Fruit fly (Drosophila melanogaster) whole organism, embryonic: ENCODE results near the gene Cln7.

ENCODE experiments used
- Aef1 ChIP-seq: fragments of 200-800 bp; sonication (Bioruptor generic); IDR thresholded peaks from 3 replicates; pipeline ENCODE4 v1.3.6; 2022; ENCODE audit warnings: missing biosample characterization, missing genetic modification characterization
- CG10147 ChIP-seq: fragments of 200-800 bp; sonication (Bioruptor generic); optimal IDR thresholded peaks from 2 replicates; lab custom pipeline; 2019; ENCODE audit warnings: missing biosample characterization, mild to moderate bottlenecking, missing genetic modification characterization, moderate library complexity
- CG10321 ChIP-seq: fragments of 200-800 bp; sonication (Bioruptor generic); IDR thresholded peaks from 2 replicates; pipeline ENCODE4 v1.3.6; 2022; ENCODE audit warnings: missing biosample characterization, missing genetic modification characterization
- CG10543 ChIP-seq: fragments of 200-800 bp; sonication (Bioruptor generic); optimal IDR thresholded peaks from 3 replicates; lab custom pipeline; 2017; ENCODE audit warnings: missing biosample characterization, mild to moderate bottlenecking, missing genetic modification characterization, moderate library complexity
- CG10654 ChIP-seq: fragments of 200-800 bp; sonication (Bioruptor generic); optimal IDR thresholded peaks from 2 replicates; lab custom pipeline; 2016; ENCODE audit warnings: missing biosample characterization, missing genetic modification characterization
- CG12071 ChIP-seq: fragments of 200-800 bp; sonication (Bioruptor generic); optimal IDR thresholded peaks from 3 replicates; lab custom pipeline; 2018; ENCODE audit warnings: missing biosample characterization, mild to moderate bottlenecking, missing genetic modification characterization
- CG12942 ChIP-seq: fragments of 200-800 bp; sonication (Bioruptor generic); optimal IDR thresholded peaks from 3 replicates; lab custom pipeline; 2016; ENCODE audit warnings: missing biosample characterization, missing genetic modification characterization
- CG14860 ChIP-seq: fragments of 200-800 bp; sonication (Bioruptor generic); IDR thresholded peaks from 3 replicates; pipeline ENCODE4 v1.3.6; 2022; ENCODE audit warnings: missing biosample characterization, missing genetic modification characterization; ENCODE audit not compliant: partially characterized antibody
- CG16779 ChIP-seq: fragments of 200-800 bp; sonication (Bioruptor generic); IDR thresholded peaks from 2 replicates; pipeline ENCODE4 v1.3.6; 2022; ENCODE audit warnings: missing biosample characterization, missing genetic modification characterization
- CG17385 ChIP-seq: fragments of 200-800 bp; sonication (Bioruptor generic); optimal IDR thresholded peaks from 3 replicates; lab custom pipeline; 2018; ENCODE audit warnings: missing biosample characterization, mild to moderate bottlenecking, missing genetic modification characterization
- CG17802 ChIP-seq: fragments of 200-800 bp; sonication (Bioruptor generic); optimal IDR thresholded peaks from 2 replicates; lab custom pipeline; 2018; ENCODE audit warnings: missing biosample characterization, mild to moderate bottlenecking, missing genetic modification characterization, moderate library complexity
- CG18262 ChIP-seq: fragments of 200-800 bp; optimal IDR thresholded peaks from 3 replicates; lab custom pipeline; 2019; ENCODE audit warnings: missing biosample characterization, mild to moderate bottlenecking, missing genetic modification characterization, moderate library complexity
- CG30020 ChIP-seq: fragments of 200-800 bp; optimal IDR thresholded peaks from 2 replicates; lab custom pipeline; 2019; ENCODE audit warnings: missing biosample characterization, mild to moderate bottlenecking, missing genetic modification characterization, moderate library complexity
- CG31224 ChIP-seq: fragments of 200-800 bp; sonication (Bioruptor generic); IDR thresholded peaks from 2 replicates; pipeline ENCODE4 v1.3.6; 2022; ENCODE audit warnings: missing biosample characterization, missing genetic modification characterization
- CG32772 ChIP-seq: fragments of 200-800 bp; sonication (Bioruptor generic); IDR thresholded peaks from 2 replicates; pipeline ENCODE4 v1.3.6; 2022; ENCODE audit warnings: missing biosample characterization, missing genetic modification characterization
- CG34376 ChIP-seq: fragments of 200-800 bp; sonication (Bioruptor generic); optimal IDR thresholded peaks from 2 replicates; lab custom pipeline; 2018; ENCODE audit warnings: missing biosample characterization, mild to moderate bottlenecking, missing genetic modification characterization
- CG3847 ChIP-seq: fragments of 200-800 bp; sonication (Bioruptor generic); IDR thresholded peaks from 2 replicates; pipeline ENCODE4 v1.3.6; 2022; ENCODE audit warnings: missing biosample characterization, missing genetic modification characterization
- CG6813 ChIP-seq: fragments of 200-800 bp; sonication (Bioruptor generic); optimal IDR thresholded peaks from 2 replicates; lab custom pipeline; 2017; ENCODE audit warnings: missing biosample characterization, missing genetic modification characterization, mild to moderate bottlenecking, moderate library complexity, missing genetic modification reagents
- CG7839 ChIP-seq: fragments of 200-800 bp; sonication (Bioruptor generic); optimal IDR thresholded peaks from 3 replicates; lab custom pipeline; 2018; ENCODE audit warnings: missing biosample characterization, mild to moderate bottlenecking, missing genetic modification characterization, moderate library complexity
- CG7987 ChIP-seq: fragments of 200-800 bp; sonication (Bioruptor generic); optimal IDR thresholded peaks from 2 replicates; lab custom pipeline; 2018; ENCODE audit warnings: missing biosample characterization, mild to moderate bottlenecking, missing genetic modification characterization, moderate library complexity
- CG9215 ChIP-seq: fragments of 200-800 bp; sonication (Bioruptor generic); IDR thresholded peaks from 2 replicates; pipeline ENCODE4 v1.3.6; 2022; ENCODE audit warnings: missing biosample characterization, missing genetic modification characterization
- CTCF ChIP-seq: fragments of 200-800 bp; sonication (Bioruptor generic); optimal IDR thresholded peaks from 2 replicates; lab custom pipeline; 2017; ENCODE audit warnings: missing biosample characterization, mild to moderate bottlenecking, missing genetic modification characterization, moderate library complexity
- Chrac-16 ChIP-seq: fragments of 200-800 bp; sonication (Bioruptor generic); optimal IDR thresholded peaks from 3 replicates; lab custom pipeline; 2016; ENCODE audit warnings: missing biosample characterization, missing genetic modification characterization
- Dad ChIP-seq: fragments of 200-800 bp; sonication (Bioruptor generic); optimal IDR thresholded peaks from 3 replicates; lab custom pipeline; 2016; ENCODE audit warnings: missing biosample characterization, missing genetic modification characterization
- Dip3 ChIP-seq: fragments of 200-800 bp; sonication (Bioruptor generic); optimal IDR thresholded peaks from 3 replicates; lab custom pipeline; 2016; ENCODE audit warnings: missing biosample characterization, missing genetic modification characterization
- H2.0 ChIP-seq: fragments of 200-800 bp; sonication (Bioruptor generic); IDR thresholded peaks from 2 replicates; pipeline ENCODE4 v1.3.6; 2022; ENCODE audit warnings: missing biosample characterization, missing genetic modification characterization
- Hmr ChIP-seq: fragments of 200-800 bp; sonication (Bioruptor generic); optimal IDR thresholded peaks from 3 replicates; lab custom pipeline; 2017; ENCODE audit warnings: mild to moderate bottlenecking, missing biosample characterization, missing genetic modification reagents, missing genetic modification characterization
- Hr3 ChIP-seq: fragments of 200-800 bp; sonication (Bioruptor generic); optimal IDR thresholded peaks from 3 replicates; lab custom pipeline; 2016; ENCODE audit warnings: missing biosample characterization, missing genetic modification characterization
- Lhr ChIP-seq: fragments of 200-800 bp; sonication (Bioruptor generic); optimal IDR thresholded peaks from 3 replicates; lab custom pipeline; 2017; ENCODE audit warnings: mild to moderate bottlenecking, missing biosample characterization, missing genetic modification reagents, missing genetic modification characterization
- Mad ChIP-seq: fragments of 200-800 bp; sonication (Bioruptor generic); optimal IDR thresholded peaks from 2 replicates; lab custom pipeline; 2016; ENCODE audit warnings: missing biosample characterization, missing genetic modification characterization
- Med ChIP-seq: fragments of 200-800 bp; sonication (Bioruptor generic); peaks from one replicate; lab custom pipeline; 2016; ENCODE audit warnings: missing biosample characterization, missing genetic modification characterization, mild to moderate bottlenecking, inconsistent platforms, moderate library complexity
- NfI ChIP-seq: fragments of 200-800 bp; sonication (Bioruptor generic); optimal IDR thresholded peaks from 3 replicates; lab custom pipeline; 2018; ENCODE audit warnings: missing biosample characterization, mild to moderate bottlenecking, missing genetic modification characterization, moderate library complexity
- Rx ChIP-seq: fragments of 200-800 bp; sonication (Bioruptor generic); IDR thresholded peaks from 2 replicates; pipeline ENCODE4 v1.3.6; 2022; ENCODE audit warnings: missing biosample characterization, missing genetic modification characterization
- ato ChIP-seq: fragments of 200-800 bp; sonication (Bioruptor generic); IDR thresholded peaks from 2 replicates; pipeline ENCODE4 v1.3.6; 2022; ENCODE audit warnings: missing biosample characterization, missing genetic modification characterization; ENCODE audit not compliant: partially characterized antibody
- bowl ChIP-seq: fragments of 200-800 bp; sonication (Bioruptor generic); IDR thresholded peaks from 2 replicates; pipeline ENCODE4 v1.3.6; 2022; ENCODE audit warnings: missing biosample characterization, missing genetic modification characterization
- crp ChIP-seq, 2 experiments: fragments of 200-800 bp; sonication (Bioruptor generic); optimal IDR thresholded peaks; 2 replicates in 1 of 2; 3 replicates in 1 of 2; lab custom pipeline; 2017; ENCODE audit warnings: missing biosample characterization in 2 of 2, missing genetic modification characterization in 2 of 2, mild to moderate bottlenecking in 1 of 2, moderate library complexity in 1 of 2
- en ChIP-seq: fragments of 200-800 bp; sonication (Bioruptor generic); optimal IDR thresholded peaks from 2 replicates; lab custom pipeline; 2016; ENCODE audit warnings: missing biosample characterization, missing genetic modification characterization
- ewg ChIP-seq: fragments of 200-800 bp; sonication (Bioruptor generic); optimal IDR thresholded peaks from 3 replicates; lab custom pipeline; 2017; ENCODE audit warnings: mild to moderate bottlenecking, missing biosample characterization, missing genetic modification reagents, missing genetic modification characterization
- gcm2 ChIP-seq: fragments of 200-800 bp; sonication (Bioruptor generic); optimal IDR thresholded peaks from 2 replicates; lab custom pipeline; 2016; ENCODE audit warnings: missing biosample characterization, missing genetic modification characterization
- gfzf ChIP-seq: fragments of 200-800 bp; sonication (Bioruptor generic); optimal IDR thresholded peaks from 2 replicates; lab custom pipeline; 2016; ENCODE audit warnings: missing biosample characterization, mild to moderate bottlenecking, missing genetic modification characterization, moderate library complexity
- nmo ChIP-seq: fragments of 200-800 bp; sonication (Bioruptor generic); optimal IDR thresholded peaks from 2 replicates; lab custom pipeline; 2018; ENCODE audit warnings: missing biosample characterization, mild to moderate bottlenecking, missing genetic modification characterization, moderate library complexity
- pan ChIP-seq, 4 experiments: fragments of >200 bp in 3 of 4; fragments of 200-800 bp in 1 of 4; sonication (Bioruptor generic) in 1 of 4; optimal IDR thresholded peaks in 3 of 4; IDR thresholded peaks in 1 of 4; 2 replicates each; pipeline versions ENCODE4 v1.3.6 to Lab custom; 2017 to 2022; ENCODE audit warnings: missing biosample characterization in 2 of 4, missing genetic modification characterization in 2 of 4, mixed read lengths in 1 of 4
- ro ChIP-seq: fragments of 200-800 bp; sonication (Bioruptor generic); IDR thresholded peaks from 2 replicates; pipeline ENCODE4 v1.3.6; 2022; ENCODE audit warnings: missing biosample characterization, missing genetic modification characterization
- run ChIP-seq: fragments of 200-800 bp; sonication (Bioruptor generic); optimal IDR thresholded peaks from 3 replicates; lab custom pipeline; 2018; ENCODE audit warnings: missing biosample characterization, mild to moderate bottlenecking, missing genetic modification characterization
- sc ChIP-seq, 3 experiments: fragments of >200 bp in 2 of 3; fragments of 200-800 bp in 1 of 3; sonication (Bioruptor generic) in 1 of 3; optimal IDR thresholded peaks; 2 replicates in 2 of 3; 3 replicates in 1 of 3; lab custom pipeline; 2017; ENCODE audit warnings: mild to moderate bottlenecking in 1 of 3, missing biosample characterization in 1 of 3, missing genetic modification characterization in 1 of 3, missing genetic modification reagents in 1 of 3
- ttk ChIP-seq: fragments of 200-800 bp; sonication (Bioruptor generic); IDR thresholded peaks from 2 replicates; pipeline ENCODE4 v2.1.2; 2022; ENCODE audit warnings: missing biosample characterization, missing genetic modification characterization
- unc-4 ChIP-seq: fragments of 200-800 bp; sonication (Bioruptor generic); IDR thresholded peaks from 2 replicates; pipeline ENCODE4 v1.3.6; 2022; ENCODE audit warnings: missing biosample characterization, missing genetic modification characterization; ENCODE audit not compliant: partially characterized antibody
- vnd ChIP-seq: fragments of 200-800 bp; sonication (Bioruptor generic); IDR thresholded peaks from 3 replicates; pipeline ENCODE4 v1.3.6; 2022; ENCODE audit warnings: missing biosample characterization, missing genetic modification characterization; ENCODE audit not compliant: partially characterized antibody
- wek ChIP-seq: fragments of 200-800 bp; sonication (Bioruptor generic); optimal IDR thresholded peaks from 3 replicates; lab custom pipeline; 2018; ENCODE audit warnings: missing biosample characterization, mild to moderate bottlenecking, missing genetic modification characterization, moderate library complexity

Cln7 gene

DNA sequence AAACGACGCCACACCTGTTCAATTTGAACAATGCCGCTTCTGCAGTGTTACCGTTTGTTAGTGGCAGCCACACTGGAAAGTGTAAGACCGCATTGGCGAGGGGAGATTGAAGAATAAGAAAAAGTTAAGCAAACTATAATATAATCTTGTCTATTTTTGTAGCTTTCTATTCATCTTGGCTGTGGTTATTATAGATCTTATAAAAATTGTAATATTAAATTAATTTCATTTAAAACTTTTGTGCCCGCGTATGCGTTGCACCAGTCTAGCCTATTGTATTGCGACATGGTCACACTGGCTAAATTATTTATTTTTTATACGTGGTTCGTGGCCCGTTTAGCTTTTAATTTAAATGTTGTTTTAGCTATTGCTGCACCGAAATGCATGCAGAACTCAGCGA, 21.6 kb downstream of the Cln7 start, which contains the start of the genes RhoGEF4 and Rint1 (continued):
- peak; percentile 60 for TF ChIP-seq Mad (GFP tag; lab: Kevin White, UChicago)
- peak; percentile 60 for TF ChIP-seq CG10654 (GFP tag; lab: Kevin White, UChicago)
- no peak for TF ChIP-seq gcm2 (GFP tag; lab: Kevin White, UChicago)
- peak; percentile 84 for TF ChIP-seq nmo (GFP tag; lab: Kevin White, UChicago)
- peak; percentile 71 for TF ChIP-seq CG9215 (GFP tag; lab: Robert Waterston, UW)
- peak; percentile 90 for TF ChIP-seq Med (GFP tag; lab: Kevin White, UChicago)
- TF ChIP-seq CG12942, result peak; percentile 64
- TF ChIP-seq crp (GFP tag; optimal IDR thresholded peaks at IDR 0.05; lab: Kevin White, UChicago), result peak in 1 of 2 experiments; percentile 52
- peak; percentile 65 for TF ChIP-seq NfI (GFP tag; lab: Kevin White, UChicago)
- no peak for TF ChIP-seq CG10321 (GFP tag; lab: Robert Waterston, UW)
- peak; percentile 60; the same call in 1 of the 2 replicates for TF ChIP-seq ttk
- TF ChIP-seq CG30020, result peak; percentile 47
- no peak for TF ChIP-seq sc (optimal IDR thresholded peaks at IDR 0.05; lab: Kevin White, UChicago)
- TF ChIP-seq sc (GFP tag; optimal IDR thresholded peaks at IDR 0.05; lab: Kevin White, UChicago), result peak; percentile 48
- TF ChIP-seq CTCF (GFP tag; lab: Kevin White, UChicago), result no peak
- peak; percentile 5 for TF ChIP-seq CG10543
- TF ChIP-seq Dip3 (GFP tag; lab: Kevin White, UChicago), result peak; percentile 43
- no peak for TF ChIP-seq CG14860 (GFP tag; lab: Robert Waterston, UW)
- TF ChIP-seq Hmr, result peak; percentile 61
- no peak for TF ChIP-seq wek
- peak; percentile 31 for TF ChIP-seq Dad (GFP tag; lab: Kevin White, UChicago)
- TF ChIP-seq CG31224, result peak; percentile 52
- TF ChIP-seq CG34376, result no peak
- peak; percentile 81 for TF ChIP-seq gfzf (GFP tag; lab: Kevin White, UChicago)
- TF ChIP-seq ewg (GFP tag; lab: Kevin White, UChicago), result peak; percentile 60
- no peak for TF ChIP-seq vnd
- TF ChIP-seq Aef1 (GFP tag; lab: Robert Waterston, UW), result peak; percentile 82
- TF ChIP-seq CG17802 (tag; lab: Kevin White, UChicago), result peak; percentile 12
- no peak for TF ChIP-seq CG16779 (GFP tag; lab: Robert Waterston, UW)
- peak; percentile 54; the same call in 1 of the 2 replicates for TF ChIP-seq H2.0
- peak; percentile 85 for TF ChIP-seq Chrac-16
- no peak for TF ChIP-seq bowl
- TF ChIP-seq CG18262, result peak; percentile 59
- no peak for TF ChIP-seq run (tag; lab: Kevin White, UChicago)
- TF ChIP-seq Lhr (GFP tag; lab: Kevin White, UChicago), result peak; percentile 68
- TF ChIP-seq ro (GFP tag; lab: Robert Waterston, UW), result peak; percentile 34; the same call in 1 of the 2 replicates
- no peak for TF ChIP-seq CG17385 (GFP tag; lab: Kevin White, UChicago)
- TF ChIP-seq CG3847 (GFP tag; lab: Robert Waterston, UW), result peak; percentile 90
- TF ChIP-seq en (GFP tag; lab: Kevin White, UChicago), result no peak
- TF ChIP-seq CG7987 (GFP tag; lab: Kevin White, UChicago), result peak; percentile 13
- peak; percentile 74 for TF ChIP-seq CG10147 (GFP tag; lab: Kevin White, UChicago)
- no peak for TF ChIP-seq pan (optimal IDR thresholded peaks at IDR 0.05; lab: Kevin White, UChicago)
- TF ChIP-seq pan (GFP tag; optimal IDR thresholded peaks at IDR 0.05 in 1 of 2, IDR thresholded peaks at IDR 0.05 in 1 of 2), result peak in 1 of 2 experiments; percentile 74
- TF ChIP-seq ato (GFP tag; lab: Robert Waterston, UW), result no peak
- TF ChIP-seq CG12071 (GFP tag; lab: Kevin White, UChicago), result no peak
- TF ChIP-seq CG7839 (tag; lab: Kevin White, UChicago), result peak; percentile 72
- no peak for TF ChIP-seq CG6813
- peak; percentile 73 for TF ChIP-seq CG32772 (GFP tag; lab: Robert Waterston, UW)
- peak; percentile 64 for TF ChIP-seq Rx (GFP tag; lab: Robert Waterston, UW)
- TF ChIP-seq Hr3 (GFP tag; lab: Kevin White, UChicago), result peak; percentile 81
- peak; percentile 37; the same call in 1 of the 2 replicates for TF ChIP-seq unc-4 (GFP tag; lab: Robert Waterston, UW)
